Worm (Caenorhabditis elegans) whole organism, early embryonic: ENCODE measurements around the gene K01A6.6.

Experiments used
- B0310.2 ChIP-seq: sonication (generic microtip); optimal IDR thresholded peaks from 2 replicates; lab custom pipeline; 2016; ENCODE audit warnings: mild to moderate bottlenecking, missing genetic modification characterization, missing compliant biosample characterization
- F13C5.2 ChIP-seq: sonication (generic microtip); optimal IDR thresholded peaks from 2 replicates; lab custom pipeline; 2017; ENCODE audit warnings: mild to moderate bottlenecking, missing genetic modification characterization, inconsistent platforms, missing compliant biosample characterization
- aly-1 ChIP-seq: sonication (generic microtip); optimal IDR thresholded peaks from 2 replicates; lab custom pipeline; 2016; ENCODE audit warnings: missing genetic modification characterization, missing compliant biosample characterization
- ama-1 ChIP-seq: fragments of 150-350 bp; optimal IDR thresholded peaks from 2 replicates; lab custom pipeline; 2014
- ceh-13 ChIP-seq: fragments of 200-800 bp; sonication (Bioruptor generic); optimal IDR thresholded peaks from 2 replicates; lab custom pipeline; 2018; ENCODE audit warnings: mild to moderate bottlenecking, missing genetic modification characterization, missing compliant biosample characterization
- ceh-36 ChIP-seq: sonication (generic microtip); optimal IDR thresholded peaks from 2 replicates; lab custom pipeline; 2016; ENCODE audit warnings: missing genetic modification characterization, inconsistent platforms, missing compliant biosample characterization
- ets-7 ChIP-seq: sonication (generic microtip); optimal IDR thresholded peaks from 2 replicates; lab custom pipeline; 2016; ENCODE audit warnings: missing genotype, missing genetic modification characterization, missing compliant biosample characterization
- flt-1 ChIP-seq: fragments of 200-800 bp; sonication (Bioruptor generic); IDR thresholded peaks from 2 replicates; pipeline ENCODE4 v1.3.6; 2022; ENCODE audit warnings: missing genetic modification characterization, missing compliant biosample characterization
- hmbx-1 ChIP-seq: sonication (generic microtip); optimal IDR thresholded peaks from 2 replicates; lab custom pipeline; 2016; ENCODE audit warnings: mild to moderate bottlenecking, missing genetic modification characterization, missing compliant biosample characterization
- hmg-4 ChIP-seq: fragments of 200-800 bp; sonication (Bioruptor generic); optimal IDR thresholded peaks from 2 replicates; lab custom pipeline; 2018; ENCODE audit warnings: mild to moderate bottlenecking, missing genetic modification characterization, missing compliant biosample characterization
- hnd-1 ChIP-seq: sonication (generic microtip); optimal IDR thresholded peaks from 2 replicates; lab custom pipeline; 2016; ENCODE audit warnings: missing genetic modification characterization, missing compliant biosample characterization
- pes-1 ChIP-seq: fragments of 200-800 bp; sonication (Bioruptor generic); IDR thresholded peaks from 2 replicates; pipeline ENCODE4 v1.3.6; 2022; ENCODE audit warnings: missing genetic modification reagents, missing genetic modification characterization, missing compliant biosample characterization
- scrt-1 ChIP-seq: fragments of 200-800 bp; sonication (Bioruptor generic); IDR thresholded peaks from 2 replicates; pipeline ENCODE4 v1.3.6; 2022; ENCODE audit warnings: missing genetic modification characterization, missing compliant biosample characterization
- sea-1 ChIP-seq: fragments of 200-800 bp; sonication (Bioruptor generic); conservative IDR thresholded peaks from 2 replicates; pipeline ENCODE4 v1.3.6; 2022; ENCODE audit warnings: missing genetic modification characterization, missing compliant biosample characterization
- tbx-11 ChIP-seq: fragments of 200-800 bp; sonication (Bioruptor generic); IDR thresholded peaks from 2 replicates; pipeline ENCODE4 v1.3.6; 2022; ENCODE audit warnings: missing genetic modification characterization, missing compliant biosample characterization
- tbx-37 ChIP-seq: fragments of 200-800 bp; sonication (Bioruptor generic); conservative IDR thresholded peaks from 2 replicates; pipeline ENCODE4 v1.3.6; 2022; ENCODE audit warnings: missing genetic modification reagents, missing genetic modification characterization, missing compliant biosample characterization
- tra-4 ChIP-seq: sonication (generic microtip); optimal IDR thresholded peaks from 2 replicates; lab custom pipeline; 2017; ENCODE audit warnings: missing genetic modification characterization, missing compliant biosample characterization

K01A6.6 gene

ce11 chrIV:11738092-11738617, 3.0 kb downstream of the K01A6.6 start, which contains the start of gene K01A6.7:
Gene K01A6.7, minus strand, starts transcription at chrIV:11738567.
- TF ChIP-seq tra-4 (tag; lab: Kevin White, UChicago) (no peak), ets-7 (no peak), pes-1 (GFP tag; lab: Robert Waterston, UW) (no peak), aly-1 (no peak), scrt-1 (GFP tag; lab: Robert Waterston, UW) (no peak), hmg-4 (GFP tag; lab: Kevin White, UChicago) (no peak), F13C5.2 (tag; lab: Kevin White, UChicago) (no peak), ceh-36 (tag; lab: Kevin White, UChicago) (no peak), tbx-37 (GFP tag; lab: Robert Waterston, UW) (no peak), ceh-13 (GFP tag; lab: Kevin White, UChicago) (no peak), sea-1 (no peak), B0310.2 (tag; lab: Kevin White, UChicago) (no peak), flt-1 (GFP tag; lab: Robert Waterston, UW) (no peak), hmbx-1 (tag; lab: Kevin White, UChicago) (no peak), tbx-11 (GFP tag; lab: Robert Waterston, UW) (no peak), hnd-1 (tag; lab: Kevin White, UChicago) (no peak), ama-1 (no peak)

- TF ChIP-seq tbx-11 (GFP tag; lab: Robert Waterston, UW), result no peak
- TF ChIP-seq ceh-36 (tag; lab: Kevin White, UChicago), result no peak
- TF ChIP-seq ama-1, result no peak
- no peak for TF ChIP-seq hmbx-1 (tag; lab: Kevin White, UChicago)
- TF ChIP-seq ets-7, result no peak
- TF ChIP-seq hmg-4 (GFP tag; lab: Kevin White, UChicago), result no peak
- no peak for TF ChIP-seq scrt-1 (GFP tag; lab: Robert Waterston, UW)
- TF ChIP-seq tbx-37 (GFP tag; lab: Robert Waterston, UW), result no peak
- TF ChIP-seq ceh-13 (GFP tag; lab: Kevin White, UChicago), result no peak
- TF ChIP-seq F13C5.2 (tag; lab: Kevin White, UChicago), result no peak
- no peak for TF ChIP-seq hnd-1 (tag; lab: Kevin White, UChicago)
Measured at ce11 chrIV:11740204-11740603, 5.1 kb downstream of the K01A6.6 start, which contains the start of gene K01A6.4. Gene K01A6.4, minus strand, starts transcription at chrIV:11740304.

ce11 chrIV:11742406-11742805, 7.3 kb downstream of the K01A6.6 start, which contains the start of gene K01A6.5:
Gene K01A6.5, plus strand, starts transcription at chrIV:11742706.
- no peak for TF ChIP-seq ama-1

ce11 chrIV:11743813-11744212, 8.7 kb downstream of the K01A6.6 start:
- TF ChIP-seq aly-1 (no peak), hnd-1 (tag; lab: Kevin White, UChicago) (no peak), ceh-13 (GFP tag; lab: Kevin White, UChicago) (no peak), tbx-11 (GFP tag; lab: Robert Waterston, UW) (no peak), flt-1 (GFP tag; lab: Robert Waterston, UW) (no peak), tbx-37 (GFP tag; lab: Robert Waterston, UW) (no peak), hmbx-1 (tag; lab: Kevin White, UChicago) (no peak), sea-1 (no peak), ceh-36 (tag; lab: Kevin White, UChicago) (no peak), tra-4 (tag; lab: Kevin White, UChicago) (no peak), B0310.2 (tag; lab: Kevin White, UChicago) (no peak), hmg-4 (GFP tag; lab: Kevin White, UChicago) (no peak), F13C5.2 (tag; lab: Kevin White, UChicago) (no peak), ama-1 (no peak), pes-1 (GFP tag; lab: Robert Waterston, UW) (no peak)

ce11 chrIV:11744287-11744686, 9.2 kb downstream of the K01A6.6 start:
- TF ChIP-seq sea-1 (no peak), tbx-11 (GFP tag; lab: Robert Waterston, UW) (no peak), pes-1 (GFP tag; lab: Robert Waterston, UW) (no peak), scrt-1 (GFP tag; lab: Robert Waterston, UW) (no peak), tra-4 (tag; lab: Kevin White, UChicago) (no peak), hmbx-1 (tag; lab: Kevin White, UChicago) (no peak), hmg-4 (GFP tag; lab: Kevin White, UChicago) (no peak), ceh-13 (GFP tag; lab: Kevin White, UChicago) (no peak), tbx-37 (GFP tag; lab: Robert Waterston, UW) (no peak), hnd-1 (tag; lab: Kevin White, UChicago) (no peak), F13C5.2 (tag; lab: Kevin White, UChicago) (no peak), ceh-36 (tag; lab: Kevin White, UChicago) (no peak), ets-7 (no peak), aly-1 (no peak), flt-1 (GFP tag; lab: Robert Waterston, UW) (no peak)

- TF ChIP-seq sea-1, result no peak
- TF ChIP-seq ets-7, result no peak
- no peak for TF ChIP-seq hmg-4 (GFP tag; lab: Kevin White, UChicago)
- no peak for TF ChIP-seq tra-4 (tag; lab: Kevin White, UChicago)
- no peak for TF ChIP-seq scrt-1 (GFP tag; lab: Robert Waterston, UW)
- no peak for TF ChIP-seq ceh-36 (tag; lab: Kevin White, UChicago)
- no peak for TF ChIP-seq tbx-11 (GFP tag; lab: Robert Waterston, UW)
- TF ChIP-seq hmbx-1 (tag; lab: Kevin White, UChicago), result no peak
- no peak for TF ChIP-seq flt-1 (GFP tag; lab: Robert Waterston, UW)
- TF ChIP-seq ama-1, result no peak
- no peak for TF ChIP-seq F13C5.2 (tag; lab: Kevin White, UChicago)
- TF ChIP-seq B0310.2 (tag; lab: Kevin White, UChicago), result no peak
- TF ChIP-seq tbx-37 (GFP tag; lab: Robert Waterston, UW), result no peak
- TF ChIP-seq ceh-13 (GFP tag; lab: Kevin White, UChicago), result no peak
- TF ChIP-seq aly-1, result no peak
- TF ChIP-seq hnd-1 (tag; lab: Kevin White, UChicago), result no peak
- no peak for TF ChIP-seq pes-1 (GFP tag; lab: Robert Waterston, UW)
Measured at ce11 chrIV:11745340-11745739, 10.2 kb downstream of the K01A6.6 start, which contains the start of gene gem-4. Gene gem-4, plus strand, starts transcription at chrIV:11745640.

ce11 chrIV:11748852-11749251, 13.7 kb downstream of the K01A6.6 start, which contains the start of gene T12A7.6:
Gene T12A7.6, plus strand, starts transcription at chrIV:11749220.
- TF ChIP-seq scrt-1 (GFP tag; lab: Robert Waterston, UW) (no peak), hmbx-1 (tag; lab: Kevin White, UChicago) (no peak), B0310.2 (tag; lab: Kevin White, UChicago) (no peak), flt-1 (GFP tag; lab: Robert Waterston, UW) (no peak), ama-1 (no peak), aly-1 (no peak), F13C5.2 (tag; lab: Kevin White, UChicago) (no peak), tra-4 (tag; lab: Kevin White, UChicago) (no peak), hnd-1 (tag; lab: Kevin White, UChicago) (no peak), hmg-4 (GFP tag; lab: Kevin White, UChicago) (no peak), tbx-37 (GFP tag; lab: Robert Waterston, UW) (no peak), ets-7 (no peak), sea-1 (no peak), ceh-13 (GFP tag; lab: Kevin White, UChicago) (no peak), pes-1 (GFP tag; lab: Robert Waterston, UW) (no peak)
